Worm (Caenorhabditis elegans): ENCODE measurements around the gene grl-17.

ce11 chrV:13598370-13598769 is 34.6 kb upstream of the grl-17 start:
- TF ChIP-seq T23F11.4 (GFP tag; optimal IDR thresholded peaks at IDR 0.05) (no peak), ceh-45 (GFP tag; IDR thresholded peaks at IDR 0.05) (no peak), madf-2 (tag; optimal IDR thresholded peaks at IDR 0.05) (no peak), hlh-15 (tag; optimal IDR thresholded peaks at IDR 0.05) (no peak), ceh-18 (tag; optimal IDR thresholded peaks at IDR 0.05) (no peak), ref-2 (tag; optimal IDR thresholded peaks at IDR 0.05) (no peak), unc-55 (GFP tag; optimal IDR thresholded peaks at IDR 0.05) (no peak), fkh-6 (tag; optimal IDR thresholded peaks at IDR 0.05) (no peak), sdc-2 (tag; optimal IDR thresholded peaks at IDR 0.05) (no peak), elt-2 (tag; optimal IDR thresholded peaks at IDR 0.05) (no peak)

All from whole organism, late embryonic.